Fruit fly (Drosophila melanogaster) whole organism, wandering third instar larva: ENCODE measurements around the gene sw.
"Not testable (repeated sequence)": the region's sequence is repeated elsewhere in the genome, so short reads cannot be mapped to it uniquely, and the experiment has no call there.

Experiments used
- N ChIP-seq: fragments of >200 bp; optimal IDR thresholded peaks from 2 replicates; lab custom pipeline; 2018; ENCODE audit warnings: missing biosample characterization, missing external identifiers, missing genetic modification characterization
- brk ChIP-seq: fragments of 200-800 bp; sonication (Bioruptor generic); optimal IDR thresholded peaks from 2 replicates; lab custom pipeline; 2016; ENCODE audit warnings: missing biosample characterization, mild to moderate bottlenecking, missing genetic modification characterization
- pan ChIP-seq: fragments of >200 bp; optimal IDR thresholded peaks from 2 replicates; lab custom pipeline; 2017

DNA sequence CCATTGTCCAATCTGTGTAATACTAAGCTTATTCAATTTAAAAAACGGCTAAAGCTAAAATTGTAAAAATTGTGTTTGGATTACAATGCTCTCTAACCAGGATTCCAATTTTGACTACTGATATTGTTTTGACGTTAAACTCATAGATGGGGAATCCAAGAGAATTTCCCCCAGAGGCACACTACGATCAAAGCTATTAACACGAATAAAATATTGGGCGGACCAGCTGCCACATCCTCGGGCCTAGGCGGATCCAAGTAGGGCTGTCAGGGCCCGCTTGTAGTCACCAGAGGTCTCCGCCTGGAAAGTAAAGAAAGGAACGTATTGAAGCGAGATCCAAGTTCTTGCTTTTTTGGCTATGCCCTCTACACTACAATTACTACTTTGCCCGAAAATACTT, 26.7 kb downstream of the sw start, which contains the start of gene SdicB:
- TF ChIP-seq pan (lab: Kevin White, UChicago); N; brk (GFP tag; lab: Kevin White, UChicago): not testable (repeated sequence)
